Fruit fly (Drosophila melanogaster) whole organism, embryonic: ENCODE results near the gene CG13041.

Experiments
- CG13424 ChIP-seq: fragments of 200-800 bp; sonication (Bioruptor generic); optimal IDR thresholded peaks from 2 replicates; lab custom pipeline; 2019; ENCODE audit warnings: missing biosample characterization, mild to moderate bottlenecking, missing genetic modification characterization, moderate library complexity
- CG42726 ChIP-seq: fragments of 200-800 bp; sonication (Bioruptor generic); IDR thresholded peaks from 2 replicates; pipeline ENCODE4 v1.3.6; 2022; ENCODE audit warnings: missing biosample characterization, missing genetic modification characterization; ENCODE audit not compliant: partially characterized antibody
- CG7556 ChIP-seq: fragments of 200-800 bp; sonication (Bioruptor generic); optimal IDR thresholded peaks from 2 replicates; lab custom pipeline; 2017; ENCODE audit warnings: missing biosample characterization, mild to moderate bottlenecking, missing genetic modification characterization
- Chrac-16 ChIP-seq: fragments of 200-800 bp; sonication (Bioruptor generic); optimal IDR thresholded peaks from 3 replicates; lab custom pipeline; 2016; ENCODE audit warnings: missing biosample characterization, missing genetic modification characterization
- GATAe ChIP-seq: fragments of 200-800 bp; sonication (Bioruptor generic); conservative IDR thresholded peaks from 2 replicates; pipeline ENCODE4 v1.3.6; 2022; ENCODE audit warnings: missing biosample characterization, missing genetic modification characterization
- HmgZ ChIP-seq: fragments of 200-800 bp; sonication (Bioruptor generic); optimal IDR thresholded peaks from 2 replicates; lab custom pipeline; 2018; ENCODE audit warnings: missing biosample characterization, mild to moderate bottlenecking, missing genetic modification characterization
- al ChIP-seq: fragments of 200-800 bp; sonication (Bioruptor generic); IDR thresholded peaks from 2 replicates; pipeline ENCODE4 v1.3.6; 2022; ENCODE audit warnings: missing biosample characterization, missing genetic modification characterization
- bowl ChIP-seq: fragments of 200-800 bp; sonication (Bioruptor generic); IDR thresholded peaks from 2 replicates; pipeline ENCODE4 v1.3.6; 2022; ENCODE audit warnings: missing biosample characterization, missing genetic modification characterization
- gsb ChIP-seq: fragments of 200-800 bp; sonication (Bioruptor generic); IDR thresholded peaks from 2 replicates; pipeline ENCODE4 v1.3.6; 2022; ENCODE audit warnings: missing biosample characterization, missing genetic modification characterization
- inv ChIP-seq: fragments of 200-800 bp; sonication (Bioruptor generic); IDR thresholded peaks from 2 replicates; pipeline ENCODE4 v1.3.6; 2022; ENCODE audit warnings: missing biosample characterization, missing genetic modification characterization; ENCODE audit not compliant: partially characterized antibody
- mam ChIP-seq: fragments of 200-800 bp; sonication (Bioruptor generic); optimal IDR thresholded peaks from 3 replicates; lab custom pipeline; 2016; ENCODE audit warnings: missing biosample characterization, missing genetic modification characterization
- vvl ChIP-seq: fragments of 200-800 bp; sonication (Bioruptor generic); IDR thresholded peaks from 2 replicates; pipeline ENCODE4 v1.3.6; 2022; ENCODE audit warnings: missing biosample characterization, missing genetic modification characterization
- yki ChIP-seq: fragments of >200 bp; optimal IDR thresholded peaks from 3 replicates; lab custom pipeline; 2018

- TF ChIP-seq mam (GFP tag; lab: Kevin White, UChicago) (no peak), CG13424 (tag; lab: Kevin White, UChicago) (no peak), inv (GFP tag; lab: Robert Waterston, UW) (no peak), vvl (GFP tag; lab: Robert Waterston, UW) (no peak), HmgZ (tag; lab: Kevin White, UChicago) (no peak), CG42726 (GFP tag; lab: Robert Waterston, UW) (no peak), bowl (no peak), Chrac-16 (GFP tag; lab: Kevin White, UChicago) (no peak), CG7556 (no peak), yki (lab: Kevin White, UChicago) (no peak), GATAe (GFP tag; lab: Robert Waterston, UW) (no peak), al (GFP tag; lab: Robert Waterston, UW) (no peak), gsb (GFP tag; lab: Robert Waterston, UW) (no peak)
Observed at dm6 chr3L:16317724-16318123, 1.6 kb downstream of the CG13041 start, which contains the start of gene Nplp3.
